Worm (Caenorhabditis elegans) whole organism, L3 larva: ENCODE data around the gene wrt-5.

Experiments used
- R02D3.7 ChIP-seq: fragments of 150-350 bp; optimal IDR thresholded peaks from 2 replicates; lab custom pipeline; 2014; ENCODE audit warnings: missing biosample characterization, missing genetic modification characterization
- ZK546.5 ChIP-seq: sonication (generic microtip); optimal IDR thresholded peaks from 2 replicates; lab custom pipeline; 2017; ENCODE audit warnings: missing biosample characterization, missing genetic modification characterization
- aly-2 ChIP-seq: fragments of 150-350 bp; optimal IDR thresholded peaks from 2 replicates; lab custom pipeline; 2014; ENCODE audit warnings: missing biosample characterization, missing genetic modification characterization
- ama-1 ChIP-seq: fragments of 150-350 bp; optimal IDR thresholded peaks from 2 replicates; lab custom pipeline; 2018
- ceh-16 ChIP-seq: sonication (generic microtip); optimal IDR thresholded peaks from 2 replicates; lab custom pipeline; 2017; ENCODE audit warnings: missing biosample characterization, missing genetic modification characterization
- ceh-28 ChIP-seq: fragments of 150-350 bp; optimal IDR thresholded peaks from 2 replicates; lab custom pipeline; 2014; ENCODE audit warnings: missing biosample characterization, missing genetic modification reagents, missing genetic modification characterization
- ceh-82 ChIP-seq: fragments of 150-350 bp; optimal IDR thresholded peaks from 2 replicates; lab custom pipeline; 2014; ENCODE audit warnings: missing biosample characterization, missing genetic modification characterization
- ceh-9 ChIP-seq: sonication (generic microtip); optimal IDR thresholded peaks from 2 replicates; lab custom pipeline; 2018; ENCODE audit warnings: missing biosample characterization, missing genetic modification characterization
- daf-12 ChIP-seq: fragments of 150-350 bp; optimal IDR thresholded peaks from 2 replicates; lab custom pipeline; 2014; ENCODE audit warnings: missing biosample characterization, missing genetic modification reagents, missing genetic modification characterization
- egl-27 ChIP-seq: sonication (generic microtip); optimal IDR thresholded peaks from 4 replicates; lab custom pipeline; 2017; ENCODE audit warnings: missing biosample characterization, missing genetic modification reagents, missing genetic modification characterization
- egl-5 ChIP-seq: fragments of 150-350 bp; optimal IDR thresholded peaks from 2 replicates; lab custom pipeline; 2017; ENCODE audit warnings: missing biosample characterization, missing genetic modification reagents, missing genetic modification characterization, inconsistent platforms
- elt-1 ChIP-seq: fragments of 150-350 bp; optimal IDR thresholded peaks from 2 replicates; lab custom pipeline; 2014; ENCODE audit warnings: missing biosample characterization, missing genetic modification characterization
- elt-2 ChIP-seq: sonication (generic microtip); optimal IDR thresholded peaks from 2 replicates; lab custom pipeline; 2016; ENCODE audit warnings: missing genetic modification reagents, mild to moderate bottlenecking, missing genetic modification characterization, missing compliant biosample characterization
- elt-3 ChIP-seq, 3 experiments: fragments of 150-350 bp in 1 of 3; sonication (generic microtip) in 2 of 3; optimal IDR thresholded peaks; 2 replicates in 2 of 3; 4 replicates in 1 of 3; lab custom pipeline; 2014 to 2017; ENCODE audit warnings: missing biosample characterization in 3 of 3, missing genetic modification characterization in 3 of 3
- eor-1 ChIP-seq, 2 experiments: fragments of 150-350 bp; optimal IDR thresholded peaks; 2 replicates each; lab custom pipeline; 2014 to 2018; ENCODE audit warnings: missing biosample characterization in 2 of 2, missing genetic modification characterization in 2 of 2
- fkh-10 ChIP-seq: sonication (generic microtip); optimal IDR thresholded peaks from 2 replicates; lab custom pipeline; 2017; ENCODE audit warnings: missing biosample characterization, missing genetic modification reagents, missing genetic modification characterization
- fkh-2 ChIP-seq: fragments of 150-350 bp; optimal IDR thresholded peaks from 2 replicates; lab custom pipeline; 2014; ENCODE audit warnings: missing biosample characterization, missing genetic modification reagents, missing genetic modification characterization
- fos-1 ChIP-seq: fragments of 150-350 bp; optimal IDR thresholded peaks from 2 replicates; lab custom pipeline; 2014; ENCODE audit warnings: missing biosample characterization, missing genetic modification characterization
- hmg-11 ChIP-seq: sonication (generic microtip); optimal IDR thresholded peaks from 2 replicates; lab custom pipeline; 2016; ENCODE audit warnings: missing genetic modification characterization, missing compliant biosample characterization
- jun-1 ChIP-seq: fragments of 150-350 bp; optimal IDR thresholded peaks from 2 replicates; lab custom pipeline; 2014; ENCODE audit warnings: missing biosample characterization, missing genetic modification reagents, missing genetic modification characterization
- lin-15B ChIP-seq: fragments of 150-350 bp; optimal IDR thresholded peaks from 2 replicates; lab custom pipeline; 2014; ENCODE audit warnings: missing biosample characterization, missing genetic modification characterization
- lin-39 ChIP-seq: fragments of 150-350 bp; optimal IDR thresholded peaks from 2 replicates; lab custom pipeline; 2018; ENCODE audit warnings: missing biosample characterization, missing genetic modification reagents, missing genetic modification characterization
- lsy-12 ChIP-seq: sonication (generic microtip); optimal IDR thresholded peaks from 2 replicates; lab custom pipeline; 2016; ENCODE audit warnings: mild to moderate bottlenecking, missing genetic modification characterization, missing compliant biosample characterization
- mdl-1 ChIP-seq: fragments of 150-350 bp; optimal IDR thresholded peaks from 2 replicates; lab custom pipeline; 2014; ENCODE audit warnings: missing biosample characterization, missing genetic modification characterization
- mml-1 ChIP-seq: fragments of 150-350 bp; sonication (generic microtip); optimal IDR thresholded peaks from 3 replicates; lab custom pipeline; 2014; ENCODE audit warnings: missing biosample characterization, missing genetic modification characterization
- nfya-1 ChIP-seq: sonication (generic microtip); optimal IDR thresholded peaks from 2 replicates; lab custom pipeline; 2017; ENCODE audit warnings: missing genetic modification characterization, mild to moderate bottlenecking, missing compliant biosample characterization, antibody characterized with exemption, moderate library complexity; ENCODE audit not compliant: insufficient read depth
- nhr-11 ChIP-seq: fragments of 150-350 bp; optimal IDR thresholded peaks from 2 replicates; lab custom pipeline; 2014; ENCODE audit warnings: missing biosample characterization, missing genetic modification characterization
- nhr-12 ChIP-seq: fragments of 150-350 bp; optimal IDR thresholded peaks from 2 replicates; lab custom pipeline; 2014; ENCODE audit warnings: missing biosample characterization, missing genetic modification characterization
- nhr-23 ChIP-seq: fragments of 150-350 bp; optimal IDR thresholded peaks from 2 replicates; lab custom pipeline; 2014; ENCODE audit warnings: missing biosample characterization, missing genetic modification reagents, missing genetic modification characterization
- nhr-237 ChIP-seq: fragments of 150-350 bp; optimal IDR thresholded peaks from 2 replicates; lab custom pipeline; 2014; ENCODE audit warnings: missing biosample characterization, missing genetic modification characterization
- nhr-25 ChIP-seq: sonication (generic microtip); optimal IDR thresholded peaks from 2 replicates; lab custom pipeline; 2017; ENCODE audit warnings: missing biosample characterization, missing genetic modification characterization
- nhr-28 ChIP-seq: fragments of 150-350 bp; optimal IDR thresholded peaks from 2 replicates; lab custom pipeline; 2014; ENCODE audit warnings: missing biosample characterization, missing genetic modification characterization
- nhr-43 ChIP-seq: sonication (generic microtip); optimal IDR thresholded peaks from 2 replicates; lab custom pipeline; 2016; ENCODE audit warnings: mild to moderate bottlenecking, missing genetic modification characterization, missing compliant biosample characterization; ENCODE audit not compliant: poor library complexity, severe bottlenecking
- nhr-67 ChIP-seq: fragments of 150-350 bp; optimal IDR thresholded peaks from 2 replicates; lab custom pipeline; 2014; ENCODE audit warnings: missing biosample characterization, missing genetic modification characterization
- nhr-76 ChIP-seq: fragments of 150-350 bp; sonication (generic microtip); optimal IDR thresholded peaks from 5 replicates; lab custom pipeline; 2014; ENCODE audit warnings: missing biosample characterization, missing genetic modification characterization
- nhr-77 ChIP-seq: fragments of 150-350 bp; optimal IDR thresholded peaks from 2 replicates; lab custom pipeline; 2014; ENCODE audit warnings: missing biosample characterization, missing genetic modification characterization
- pha-4 ChIP-seq: fragments of 150-350 bp; optimal IDR thresholded peaks from 2 replicates; lab custom pipeline; 2014; ENCODE audit warnings: missing biosample characterization, missing genetic modification reagents, missing genetic modification characterization
- pqm-1 ChIP-seq: fragments of 150-350 bp; optimal IDR thresholded peaks from 2 replicates; lab custom pipeline; 2017; ENCODE audit warnings: missing biosample characterization, missing genetic modification characterization, inconsistent platforms
- sea-2 ChIP-seq: fragments of 150-350 bp; sonication (generic microtip); optimal IDR thresholded peaks from 4 replicates; lab custom pipeline; 2014; ENCODE audit warnings: missing biosample characterization, missing genetic modification reagents, missing genetic modification characterization
- skn-1 ChIP-seq: fragments of 150-350 bp; optimal IDR thresholded peaks from 2 replicates; lab custom pipeline; 2014; ENCODE audit warnings: missing biosample characterization, missing genetic modification characterization
- snpc-4 ChIP-seq: fragments of 150-350 bp; optimal IDR thresholded peaks from 2 replicates; lab custom pipeline; 2014; ENCODE audit warnings: missing biosample characterization, missing genetic modification characterization
- tbx-2 ChIP-seq: sonication (generic microtip); optimal IDR thresholded peaks from 2 replicates; lab custom pipeline; 2016; ENCODE audit warnings: mild to moderate bottlenecking, missing genetic modification characterization, missing compliant biosample characterization
- unc-39 ChIP-seq: sonication (generic microtip); optimal IDR thresholded peaks from 4 replicates; lab custom pipeline; 2017; ENCODE audit warnings: missing biosample characterization, missing genetic modification characterization
- unc-62 ChIP-seq: fragments of 150-350 bp; sonication (generic microtip); optimal IDR thresholded peaks from 4 replicates; lab custom pipeline; 2014; ENCODE audit warnings: missing biosample characterization, missing genetic modification reagents, missing genetic modification characterization
- zag-1 ChIP-seq: fragments of 150-350 bp; optimal IDR thresholded peaks from 2 replicates; lab custom pipeline; 2014; ENCODE audit warnings: missing biosample characterization, missing genetic modification characterization
- ztf-11 ChIP-seq: fragments of 150-350 bp; optimal IDR thresholded peaks from 2 replicates; lab custom pipeline; 2014; ENCODE audit warnings: missing biosample characterization, missing genetic modification characterization
- ztf-4 ChIP-seq: fragments of 150-350 bp; optimal IDR thresholded peaks from 2 replicates; lab custom pipeline; 2014; ENCODE audit warnings: missing biosample characterization, missing genetic modification characterization

wrt-5 gene

DNA sequence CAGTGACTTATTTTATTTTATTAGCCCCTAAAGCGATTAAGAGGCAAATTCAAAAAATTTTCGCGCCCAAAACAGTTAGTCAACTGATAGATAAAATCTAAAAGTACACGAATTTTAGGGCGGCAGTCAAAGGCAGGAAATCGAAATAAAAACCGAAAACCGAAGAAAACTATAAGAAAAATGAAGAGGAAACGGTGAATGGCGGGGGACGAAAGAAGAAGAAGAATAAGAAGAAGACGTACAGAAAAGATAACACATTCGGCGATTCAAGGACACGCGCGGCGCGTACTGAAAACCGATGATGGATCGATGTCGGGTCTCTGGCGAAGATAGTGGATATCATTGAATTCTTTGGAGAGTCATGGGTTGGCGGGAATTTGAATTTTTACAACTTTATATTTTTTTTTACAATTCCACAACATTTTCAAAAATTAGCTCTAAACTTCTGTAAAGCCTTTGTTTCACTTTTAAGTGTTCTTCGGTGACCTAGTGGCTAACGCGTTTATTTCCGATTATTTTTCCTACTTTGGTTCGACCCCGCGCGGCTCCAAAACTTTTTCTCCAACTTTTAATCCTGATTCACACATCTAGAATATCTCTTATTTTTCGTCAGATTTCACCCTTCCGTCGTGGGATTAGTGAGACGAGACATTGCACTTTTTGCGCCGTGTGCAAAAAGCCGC lies 20.4 kb downstream of the wrt-5 start (continued):
- TF ChIP-seq ZK546.5 (tag; lab: Kevin White, UChicago): no peak
- no peak for TF ChIP-seq fkh-10
- no peak for TF ChIP-seq ceh-82 (tag; lab: Kevin White, UChicago)

DNA sequence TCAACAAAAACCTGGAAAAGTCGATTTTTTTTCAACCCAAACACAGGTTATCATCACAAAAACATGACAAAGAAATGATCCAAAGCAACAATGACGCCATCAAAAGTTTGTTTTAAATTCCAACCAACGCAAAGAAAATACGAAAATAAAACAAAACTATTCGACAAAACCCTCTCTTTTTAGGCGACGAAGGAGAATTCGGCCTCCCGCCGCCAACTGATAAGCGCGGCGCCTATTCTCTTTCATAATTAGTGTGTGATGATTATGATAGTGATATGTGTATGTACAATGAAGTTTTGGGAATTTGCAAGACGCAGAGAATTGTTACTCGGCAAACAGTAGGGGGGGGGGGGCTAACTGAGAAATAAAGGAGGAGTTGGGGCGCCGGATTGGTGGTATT lies 22.2 kb downstream of the wrt-5 start:
- TF ChIP-seq jun-1 (peak; percentile 15), lin-39 (tag; lab: Kevin White, UChicago) (no peak), elt-2 (tag; lab: Kevin White, UChicago) (peak; percentile 75), ama-1 (lab: Kevin White, UChicago) (peak; percentile 60), pqm-1 (peak; percentile 41), nhr-25 (tag; lab: Kevin White, UChicago) (peak; percentile 33), lsy-12 (tag; lab: Kevin White, UChicago) (no peak), tbx-2 (tag; lab: Kevin White, UChicago) (no peak), R02D3.7 (tag; lab: Kevin White, UChicago) (no peak), nhr-11 (tag; lab: Kevin White, UChicago) (no peak)

DNA sequence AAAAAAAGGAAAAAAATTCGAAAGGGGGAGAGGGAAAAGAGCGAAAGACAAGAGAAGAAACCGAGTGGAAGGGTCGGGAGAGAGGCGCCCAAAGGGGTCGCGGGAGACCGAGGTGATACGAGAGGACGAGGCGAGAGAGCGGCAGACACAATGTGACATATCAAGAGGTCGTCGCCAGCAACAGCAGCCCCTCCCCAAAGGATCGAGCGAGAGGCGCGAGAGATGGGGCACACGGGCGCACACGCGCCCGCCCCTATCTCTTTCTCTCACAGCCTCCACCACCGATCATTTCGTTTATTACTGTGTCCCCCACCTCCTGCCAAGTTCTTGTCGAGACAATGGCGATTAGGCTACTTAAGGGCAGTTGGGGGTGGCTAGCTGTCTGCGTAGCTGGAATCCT lies 23.3 kb downstream of the wrt-5 start:
- TF ChIP-seq jun-1: peak; percentile 54
- TF ChIP-seq pha-4: peak; percentile 77
- TF ChIP-seq nhr-76 (tag; lab: Kevin White, UChicago): no peak
- no peak for TF ChIP-seq sea-2 (GFP tag; lab: Kevin White, UChicago)
- no peak for TF ChIP-seq unc-62
- TF ChIP-seq nhr-11 (tag; lab: Kevin White, UChicago): no peak
- TF ChIP-seq unc-39: no peak
- TF ChIP-seq mdl-1 (tag; lab: Kevin White, UChicago): peak; percentile 40
- peak; percentile 55 for TF ChIP-seq nhr-23
- TF ChIP-seq nhr-43 (tag; lab: Kevin White, UChicago): peak; percentile 41
- no peak for TF ChIP-seq daf-12
- TF ChIP-seq pqm-1: peak; percentile 22
- TF ChIP-seq hmg-11 (tag; lab: Kevin White, UChicago): peak; percentile 47
- TF ChIP-seq ceh-82 (tag; lab: Kevin White, UChicago): no peak
- TF ChIP-seq R02D3.7 (tag; lab: Kevin White, UChicago): no peak
- TF ChIP-seq lin-15B (tag; lab: Kevin White, UChicago): peak; percentile 3
- TF ChIP-seq eor-1 (tag; optimal IDR thresholded peaks at IDR 0.05; lab: Kevin White, UChicago): no peak
- no peak for TF ChIP-seq ztf-11 (tag; lab: Kevin White, UChicago)
- TF ChIP-seq nfya-1 (tag; lab: Kevin White, UChicago): peak; percentile 54
- TF ChIP-seq lin-39 (tag; lab: Kevin White, UChicago): peak; percentile 91
- no peak for TF ChIP-seq ZK546.5 (tag; lab: Kevin White, UChicago)
- TF ChIP-seq nhr-237: no peak
- no peak for TF ChIP-seq ceh-28 (tag; lab: Kevin White, UChicago)
- no peak for TF ChIP-seq ceh-9 (tag; lab: Kevin White, UChicago)
- no peak for TF ChIP-seq nhr-12 (tag; lab: Kevin White, UChicago)
- no peak for TF ChIP-seq mml-1 (tag; lab: Kevin White, UChicago)
- peak; percentile 59 for TF ChIP-seq egl-27
- TF ChIP-seq ama-1 (lab: Kevin White, UChicago): peak; percentile 26
- peak; percentile 17 for TF ChIP-seq elt-1 (tag; lab: Kevin White, UChicago)
- TF ChIP-seq tbx-2 (tag; lab: Kevin White, UChicago): peak; percentile 26
- peak; percentile 62 for TF ChIP-seq snpc-4 (tag; lab: Kevin White, UChicago)
- TF ChIP-seq aly-2 (tag; lab: Kevin White, UChicago): no peak
- no peak for TF ChIP-seq lsy-12 (tag; lab: Kevin White, UChicago)
- TF ChIP-seq skn-1 (tag; lab: Kevin White, UChicago): peak; percentile 78
- no peak for TF ChIP-seq ztf-4 (tag; lab: Kevin White, UChicago)
- no peak for TF ChIP-seq zag-1 (tag; lab: Kevin White, UChicago)
- TF ChIP-seq nhr-25 (tag; lab: Kevin White, UChicago): peak; percentile 89
- peak; percentile 84 for TF ChIP-seq elt-2 (tag; lab: Kevin White, UChicago)
- no peak for TF ChIP-seq fkh-2
- no peak for TF ChIP-seq nhr-67 (tag; lab: Kevin White, UChicago)
- TF ChIP-seq nhr-28 (tag; lab: Kevin White, UChicago): no peak
- no peak for TF ChIP-seq ceh-16 (tag; lab: Kevin White, UChicago)
- no peak for TF ChIP-seq nhr-77 (tag; lab: Kevin White, UChicago)
- no peak for TF ChIP-seq fos-1
- no peak for TF ChIP-seq fkh-10
- TF ChIP-seq elt-3 (tag; optimal IDR thresholded peaks at IDR 0.05; lab: Kevin White, UChicago): no peak
- no peak for TF ChIP-seq egl-5
